Worm (Caenorhabditis elegans) whole organism, late embryonic: ENCODE results near the gene lea-1.

Experiments
- C08G9.2 ChIP-seq: sonication (generic microtip); optimal IDR thresholded peaks from 2 replicates; lab custom pipeline; 2016; ENCODE audit warnings: mild to moderate bottlenecking, missing genetic modification characterization, moderate library complexity, missing compliant biosample characterization
- F13H6.1 ChIP-seq: sonication (generic microtip); optimal IDR thresholded peaks from 2 replicates; lab custom pipeline; 2016; ENCODE audit warnings: missing genetic modification characterization, missing compliant biosample characterization
- K09A11.1 ChIP-seq: sonication (generic microtip); optimal IDR thresholded peaks from 2 replicates; lab custom pipeline; 2017; ENCODE audit warnings: antibody characterized with exemption, mild to moderate bottlenecking, missing genetic modification characterization, missing compliant biosample characterization; ENCODE audit not compliant: insufficient read depth
- T23F11.4 ChIP-seq: fragments of 200-800 bp; sonication (Bioruptor generic); optimal IDR thresholded peaks from 2 replicates; lab custom pipeline; 2018; ENCODE audit warnings: mild to moderate bottlenecking, missing genetic modification characterization, missing compliant biosample characterization
- ahr-1 ChIP-seq: sonication (generic microtip); optimal IDR thresholded peaks from 2 replicates; lab custom pipeline; 2016; ENCODE audit warnings: missing genetic modification characterization, missing compliant biosample characterization
- ama-1 ChIP-seq: fragments of 150-350 bp; optimal IDR thresholded peaks from 2 replicates; lab custom pipeline; 2014
- ceh-18 ChIP-seq: sonication (generic microtip); optimal IDR thresholded peaks from 2 replicates; lab custom pipeline; 2016; ENCODE audit warnings: missing genetic modification characterization, missing compliant biosample characterization
- ceh-19 ChIP-seq: fragments of 200-800 bp; sonication (Bioruptor generic); optimal IDR thresholded peaks from 2 replicates; lab custom pipeline; 2018; ENCODE audit warnings: mild to moderate bottlenecking, missing genetic modification characterization, missing compliant biosample characterization
- ceh-2 ChIP-seq: sonication (generic microtip); optimal IDR thresholded peaks from 2 replicates; lab custom pipeline; 2016; ENCODE audit warnings: missing genotype, missing genetic modification characterization, missing compliant biosample characterization
- ceh-22 ChIP-seq: sonication (generic microtip); optimal IDR thresholded peaks from 2 replicates; lab custom pipeline; 2017; ENCODE audit warnings: missing biosample characterization, missing genetic modification characterization
- ceh-24 ChIP-seq: sonication (generic microtip); optimal IDR thresholded peaks from 2 replicates; lab custom pipeline; 2016; ENCODE audit warnings: mild to moderate bottlenecking, missing genetic modification characterization, missing compliant biosample characterization
- ceh-30 ChIP-seq: fragments of 150-350 bp; optimal IDR thresholded peaks from 2 replicates; lab custom pipeline; 2014; ENCODE audit warnings: missing biosample characterization, missing genetic modification characterization
- ceh-34 ChIP-seq: sonication (generic microtip); optimal IDR thresholded peaks from 2 replicates; lab custom pipeline; 2016; ENCODE audit warnings: mild to moderate bottlenecking, missing genetic modification characterization, missing compliant biosample characterization
- ceh-45 ChIP-seq: fragments of 200-800 bp; sonication (Bioruptor generic); IDR thresholded peaks from 2 replicates; pipeline ENCODE4 v1.3.6; 2022; ENCODE audit warnings: missing genetic modification reagents, missing genetic modification characterization, missing compliant biosample characterization
- ceh-9 ChIP-seq: sonication (generic microtip); optimal IDR thresholded peaks from 2 replicates; lab custom pipeline; 2016; ENCODE audit warnings: mild to moderate bottlenecking, missing genetic modification characterization, inconsistent platforms, missing compliant biosample characterization
- dmd-4 ChIP-seq: sonication (generic microtip); optimal IDR thresholded peaks from 2 replicates; lab custom pipeline; 2016; ENCODE audit warnings: borderline replicate concordance, missing genetic modification characterization, missing compliant biosample characterization
- ets-4 ChIP-seq: sonication (generic microtip); optimal IDR thresholded peaks from 2 replicates; lab custom pipeline; 2016; ENCODE audit warnings: missing genetic modification characterization, missing compliant biosample characterization
- fax-1 ChIP-seq: sonication (generic microtip); optimal IDR thresholded peaks from 2 replicates; lab custom pipeline; 2016; ENCODE audit warnings: missing genotype, missing genetic modification characterization, missing compliant biosample characterization
- fkh-10 ChIP-seq: fragments of 150-350 bp; optimal IDR thresholded peaks from 2 replicates; lab custom pipeline; 2014; ENCODE audit warnings: missing biosample characterization, missing genetic modification reagents, missing genetic modification characterization
- hlh-15 ChIP-seq: sonication (generic microtip); optimal IDR thresholded peaks from 2 replicates; lab custom pipeline; 2016; ENCODE audit warnings: missing genetic modification characterization, missing compliant biosample characterization
- hlh-8 ChIP-seq: sonication (generic microtip); optimal IDR thresholded peaks from 2 replicates; lab custom pipeline; 2016; ENCODE audit warnings: missing genotype, missing genetic modification characterization, missing compliant biosample characterization
- lin-11 ChIP-seq: fragments of 200-800 bp; sonication (Bioruptor generic); optimal IDR thresholded peaks from 2 replicates; lab custom pipeline; 2018; ENCODE audit warnings: mild to moderate bottlenecking, missing genetic modification characterization, missing compliant biosample characterization
- nfya-1 ChIP-seq: sonication (generic microtip); optimal IDR thresholded peaks from 2 replicates; lab custom pipeline; 2017; ENCODE audit warnings: missing genetic modification characterization, mild to moderate bottlenecking, missing compliant biosample characterization, antibody characterized with exemption, moderate library complexity
- nhr-11 ChIP-seq: fragments of 150-350 bp; optimal IDR thresholded peaks from 2 replicates; lab custom pipeline; 2014; ENCODE audit warnings: missing biosample characterization, missing genetic modification characterization
- nhr-232 ChIP-seq: sonication (generic microtip); optimal IDR thresholded peaks from 2 replicates; lab custom pipeline; 2016; ENCODE audit warnings: missing genetic modification characterization, missing compliant biosample characterization
- npax-4 ChIP-seq: sonication (generic microtip); optimal IDR thresholded peaks from 2 replicates; lab custom pipeline; 2016; ENCODE audit warnings: missing genetic modification characterization, missing compliant biosample characterization
- odd-2 ChIP-seq: sonication (generic microtip); optimal IDR thresholded peaks from 2 replicates; lab custom pipeline; 2017; ENCODE audit warnings: antibody characterized with exemption, mild to moderate bottlenecking, missing genetic modification characterization, missing compliant biosample characterization
- pag-3 ChIP-seq: sonication (generic microtip); optimal IDR thresholded peaks from 2 replicates; lab custom pipeline; 2016; ENCODE audit warnings: missing compliant biosample characterization, missing genetic modification characterization, borderline replicate concordance
- pat-9 ChIP-seq: fragments of 200-800 bp; sonication (Bioruptor generic); optimal IDR thresholded peaks from 2 replicates; lab custom pipeline; 2018; ENCODE audit warnings: mild to moderate bottlenecking, missing genetic modification characterization, moderate library complexity, missing compliant biosample characterization
- pha-2 ChIP-seq: sonication (generic microtip); optimal IDR thresholded peaks from 2 replicates; lab custom pipeline; 2017; ENCODE audit warnings: mild to moderate bottlenecking, missing genetic modification characterization, missing compliant biosample characterization
- rnt-1 ChIP-seq: sonication (generic microtip); optimal IDR thresholded peaks from 2 replicates; lab custom pipeline; 2016; ENCODE audit warnings: missing genetic modification characterization, missing compliant biosample characterization
- sdc-2 ChIP-seq: sonication (generic microtip); optimal IDR thresholded peaks from 2 replicates; lab custom pipeline; 2016; ENCODE audit warnings: missing genotype, missing genetic modification characterization, missing compliant biosample characterization
- sox-2 ChIP-seq: fragments of 200-800 bp; sonication (Bioruptor generic); IDR thresholded peaks from 2 replicates; pipeline ENCODE4 v1.3.6; 2022; ENCODE audit warnings: missing genetic modification reagents, missing genetic modification characterization, missing compliant biosample characterization
- syd-9 ChIP-seq: sonication (generic microtip); optimal IDR thresholded peaks from 2 replicates; lab custom pipeline; 2016; ENCODE audit warnings: mild to moderate bottlenecking, missing genetic modification characterization, moderate library complexity, missing compliant biosample characterization
- tbx-2 ChIP-seq: sonication (generic microtip); optimal IDR thresholded peaks from 2 replicates; lab custom pipeline; 2016; ENCODE audit warnings: missing genetic modification characterization, missing compliant biosample characterization
- tbx-7 ChIP-seq: sonication (generic microtip); optimal IDR thresholded peaks from 2 replicates; lab custom pipeline; 2016; ENCODE audit warnings: missing genotype, missing genetic modification characterization, missing compliant biosample characterization
- unc-3 ChIP-seq, 2 experiments: fragments of 200-800 bp in 1 of 2; sonication (Bioruptor generic) in 1 of 2; sonication (generic microtip) in 1 of 2; conservative IDR thresholded peaks in 1 of 2; optimal IDR thresholded peaks in 1 of 2; 2 replicates each; pipeline versions ENCODE4 v1.3.6 to Lab custom; 2016 to 2022; ENCODE audit warnings: missing compliant biosample characterization in 2 of 2, missing genetic modification characterization in 2 of 2, missing genetic modification reagents in 1 of 2
- unc-42 ChIP-seq: sonication (generic microtip); optimal IDR thresholded peaks from 2 replicates; lab custom pipeline; 2016; ENCODE audit warnings: missing genotype, missing genetic modification characterization, missing compliant biosample characterization
- zip-5 ChIP-seq: sonication (generic microtip); optimal IDR thresholded peaks from 2 replicates; lab custom pipeline; 2016; ENCODE audit warnings: missing genetic modification characterization, missing compliant biosample characterization
- ztf-16 ChIP-seq: sonication (generic microtip); optimal IDR thresholded peaks from 2 replicates; lab custom pipeline; 2017; ENCODE audit warnings: missing genetic modification characterization, missing compliant biosample characterization

The lea-1 gene

ce11 chrV:10064221-10064620 lies 52.5 kb downstream of the lea-1 start, which contains the start of gene fipr-13:
Gene fipr-13 (plus strand): TSS chrV:10064521.
- no peak for TF ChIP-seq fax-1 (tag; lab: Kevin White, UChicago)
- no peak for TF ChIP-seq ceh-18 (tag; lab: Kevin White, UChicago)
- TF ChIP-seq pag-3 (tag; lab: Kevin White, UChicago): no peak
- no peak for TF ChIP-seq pha-2 (tag; lab: Kevin White, UChicago)
- no peak for TF ChIP-seq ahr-1 (tag; lab: Kevin White, UChicago)
- no peak for TF ChIP-seq ama-1 (lab: Kevin White, UChicago)
- TF ChIP-seq odd-2 (tag; lab: Kevin White, UChicago): no peak
- TF ChIP-seq C08G9.2 (tag; lab: Kevin White, UChicago): no peak
- no peak for TF ChIP-seq ceh-19 (GFP tag; lab: Kevin White, UChicago)
- no peak for TF ChIP-seq nfya-1 (tag; lab: Kevin White, UChicago)
- TF ChIP-seq nhr-232 (tag; lab: Kevin White, UChicago): no peak
- TF ChIP-seq ceh-30 (tag; lab: Kevin White, UChicago): no peak
- TF ChIP-seq fkh-10 (GFP tag; lab: Kevin White, UChicago): no peak
- no peak for TF ChIP-seq ceh-34 (tag; lab: Kevin White, UChicago)
- no peak for TF ChIP-seq zip-5
- no peak for TF ChIP-seq sdc-2
- no peak for TF ChIP-seq tbx-2 (tag; lab: Kevin White, UChicago)
- TF ChIP-seq pat-9: no peak
- TF ChIP-seq, all 69 proteins: peak for 0

DNA sequence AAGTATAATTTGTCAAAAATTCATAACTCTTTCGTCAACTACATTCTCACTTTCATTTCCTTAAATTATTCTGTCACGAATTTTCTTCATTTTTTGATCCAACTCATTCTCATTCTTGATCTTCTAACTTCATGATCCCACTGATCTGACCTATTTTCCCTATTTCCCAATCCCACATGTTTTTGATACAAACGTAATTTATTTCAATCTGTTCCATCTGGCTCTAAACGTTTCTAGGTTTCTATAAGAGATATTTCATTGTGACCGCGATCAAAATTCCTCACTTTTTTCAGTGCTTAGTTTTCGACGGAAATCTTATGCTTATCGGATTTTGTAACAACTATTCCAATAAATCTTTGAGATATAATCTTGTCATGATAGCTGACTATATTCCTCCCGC lies 54.0 kb downstream of the lea-1 start:
- TF ChIP-seq C08G9.2 (tag; lab: Kevin White, UChicago): no peak

ce11 chrV:10066769-10067168 lies 55.0 kb downstream of the lea-1 start, which contains the start of gene npr-39:
Gene npr-39 (plus strand): TSS chrV:10067069.
- TF ChIP-seq hlh-8: no peak
- TF ChIP-seq fkh-10 (GFP tag; lab: Kevin White, UChicago): no peak
- no peak for TF ChIP-seq unc-42 (tag; lab: Kevin White, UChicago)
- no peak for TF ChIP-seq odd-2 (tag; lab: Kevin White, UChicago)
- no peak for TF ChIP-seq ets-4 (tag; lab: Kevin White, UChicago)
- TF ChIP-seq sox-2 (GFP tag; lab: Robert Waterston, UW): no peak
- TF ChIP-seq nhr-232 (tag; lab: Kevin White, UChicago): no peak
- TF ChIP-seq, all 69 proteins: peak for 0

DNA sequence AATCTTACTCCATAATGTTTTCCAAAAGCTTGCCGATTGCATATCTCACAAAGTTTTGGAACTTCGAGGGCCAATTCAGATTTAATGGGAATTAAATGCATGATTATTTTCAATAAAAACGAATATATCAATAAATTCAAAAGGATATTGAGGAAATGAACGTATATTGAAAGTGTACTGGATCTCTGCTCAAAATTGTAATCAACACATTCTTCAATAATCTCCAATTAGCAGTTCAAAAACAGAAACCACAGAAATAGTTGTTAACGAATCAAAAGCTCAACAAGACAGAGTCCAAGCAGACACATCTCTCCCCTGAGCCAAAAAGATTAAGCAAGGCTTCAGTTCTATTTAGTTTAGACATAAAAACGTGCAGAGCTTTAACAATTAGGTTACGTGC lies 58.8 kb downstream of the lea-1 start, which contains the start of gene nhr-192:
nhr-192 (minus strand) TSS at position 101 of the 400 bp plus-strand sequence.
- TF ChIP-seq lin-11 (tag; lab: Kevin White, UChicago) (no peak), syd-9 (tag; lab: Kevin White, UChicago) (no peak), rnt-1 (tag; lab: Kevin White, UChicago) (no peak), ahr-1 (tag; lab: Kevin White, UChicago) (no peak), K09A11.1 (tag; lab: Kevin White, UChicago) (no peak), ceh-22 (tag; lab: Kevin White, UChicago) (no peak), ceh-45 (GFP tag; lab: Robert Waterston, UW) (no peak), T23F11.4 (GFP tag; lab: Kevin White, UChicago) (no peak), dmd-4 (tag; lab: Kevin White, UChicago) (no peak), nhr-11 (tag; lab: Kevin White, UChicago) (no peak), fax-1 (tag; lab: Kevin White, UChicago) (no peak), fkh-10 (GFP tag; lab: Kevin White, UChicago) (no peak)

DNA sequence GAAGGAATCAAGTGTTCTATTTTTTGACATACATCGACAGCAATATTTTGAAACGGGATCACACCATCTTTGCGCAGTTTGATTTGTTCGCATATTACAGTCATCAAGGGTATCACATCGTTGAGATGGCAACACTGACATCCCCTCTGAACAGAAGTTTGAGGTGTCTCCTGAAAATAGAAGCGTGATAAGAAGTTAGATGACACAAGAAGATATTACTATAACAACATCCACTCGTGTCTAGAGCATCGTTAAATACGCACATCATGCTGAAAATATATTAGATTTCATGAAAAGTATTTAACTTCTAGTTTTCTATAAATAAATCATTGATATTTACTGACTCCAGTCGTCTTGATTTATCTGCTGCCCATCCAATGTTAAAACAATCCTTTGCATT lies 61.0 kb downstream of the lea-1 start:
- TF ChIP-seq ztf-16 (tag; lab: Kevin White, UChicago): no peak
- no peak for TF ChIP-seq npax-4 (tag; lab: Kevin White, UChicago)
- no peak for TF ChIP-seq sdc-2
- TF ChIP-seq hlh-15 (tag; lab: Kevin White, UChicago): no peak
- no peak for TF ChIP-seq ceh-2 (tag; lab: Kevin White, UChicago)
- TF ChIP-seq ceh-22 (tag; lab: Kevin White, UChicago): no peak
- TF ChIP-seq fkh-10 (GFP tag; lab: Kevin White, UChicago): no peak
- TF ChIP-seq unc-3 (GFP tag; conservative IDR thresholded peaks at IDR 0.05; lab: Robert Waterston, UW): no peak
- TF ChIP-seq unc-3 (tag; optimal IDR thresholded peaks at IDR 0.05; lab: Kevin White, UChicago): no peak
- no peak for TF ChIP-seq ceh-9
- TF ChIP-seq F13H6.1 (tag; lab: Kevin White, UChicago): no peak
- no peak for TF ChIP-seq nfya-1 (tag; lab: Kevin White, UChicago)
- no peak for TF ChIP-seq tbx-7 (tag; lab: Kevin White, UChicago)
- TF ChIP-seq ceh-19 (GFP tag; lab: Kevin White, UChicago): no peak
- TF ChIP-seq ceh-24 (tag; lab: Kevin White, UChicago): no peak
- TF ChIP-seq lin-11 (tag; lab: Kevin White, UChicago): no peak
